Worm (Caenorhabditis elegans) whole organism, early embryonic: ENCODE results near the gene phat-6.

Experiments used
- F13C5.2 ChIP-seq: sonication (generic microtip); optimal IDR thresholded peaks from 2 replicates; lab custom pipeline; 2017; ENCODE audit warnings: mild to moderate bottlenecking, missing genetic modification characterization, inconsistent platforms, missing compliant biosample characterization
- aly-1 ChIP-seq: sonication (generic microtip); optimal IDR thresholded peaks from 2 replicates; lab custom pipeline; 2016; ENCODE audit warnings: missing genetic modification characterization, missing compliant biosample characterization
- ama-1 ChIP-seq: fragments of 150-350 bp; optimal IDR thresholded peaks from 2 replicates; lab custom pipeline; 2014
- flt-1 ChIP-seq: fragments of 200-800 bp; sonication (Bioruptor generic); IDR thresholded peaks from 2 replicates; pipeline ENCODE4 v1.3.6; 2022; ENCODE audit warnings: missing genetic modification characterization, missing compliant biosample characterization
- hmbx-1 ChIP-seq: sonication (generic microtip); optimal IDR thresholded peaks from 2 replicates; lab custom pipeline; 2016; ENCODE audit warnings: mild to moderate bottlenecking, missing genetic modification characterization, missing compliant biosample characterization
- pes-1 ChIP-seq: fragments of 200-800 bp; sonication (Bioruptor generic); IDR thresholded peaks from 2 replicates; pipeline ENCODE4 v1.3.6; 2022; ENCODE audit warnings: missing genetic modification reagents, missing genetic modification characterization, missing compliant biosample characterization
- sea-1 ChIP-seq: fragments of 200-800 bp; sonication (Bioruptor generic); conservative IDR thresholded peaks from 2 replicates; pipeline ENCODE4 v1.3.6; 2022; ENCODE audit warnings: missing genetic modification characterization, missing compliant biosample characterization
- tbx-37 ChIP-seq: fragments of 200-800 bp; sonication (Bioruptor generic); conservative IDR thresholded peaks from 2 replicates; pipeline ENCODE4 v1.3.6; 2022; ENCODE audit warnings: missing genetic modification reagents, missing genetic modification characterization, missing compliant biosample characterization
- tra-4 ChIP-seq: sonication (generic microtip); optimal IDR thresholded peaks from 2 replicates; lab custom pipeline; 2017; ENCODE audit warnings: missing genetic modification characterization, missing compliant biosample characterization

DNA sequence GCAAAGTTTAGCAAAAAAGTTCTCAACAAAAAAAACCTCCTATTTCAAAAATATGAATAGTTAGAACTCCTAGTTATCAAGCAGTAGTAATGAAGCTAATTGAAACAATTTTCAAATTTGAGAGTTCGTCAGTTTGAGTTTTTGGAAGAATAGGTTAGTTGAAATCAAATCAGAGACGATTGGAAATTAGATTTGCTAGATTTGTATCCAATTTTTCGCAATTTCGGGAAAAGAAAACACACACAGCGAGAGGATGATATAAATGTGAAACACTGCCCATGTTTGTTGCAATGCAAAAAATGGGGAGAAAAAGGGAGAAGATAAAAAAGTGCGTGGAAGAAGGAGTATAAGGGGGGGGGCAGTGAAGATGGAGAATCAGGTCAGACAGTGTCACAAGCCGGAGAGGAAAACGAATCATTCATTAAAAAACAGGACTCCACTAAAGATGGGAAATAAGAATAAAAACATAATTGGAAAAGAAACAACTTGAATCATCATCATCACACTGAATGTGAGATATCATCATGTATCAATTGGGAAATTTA, 31.1 kb upstream of the phat-6 start:
- TF ChIP-seq tbx-37 (GFP tag; lab: Robert Waterston, UW) = no peak
- no peak for TF ChIP-seq flt-1 (GFP tag; lab: Robert Waterston, UW)
- TF ChIP-seq pes-1 (GFP tag; lab: Robert Waterston, UW) = no peak
- TF ChIP-seq F13C5.2 (tag; lab: Kevin White, UChicago) = no peak
- no peak for TF ChIP-seq ama-1
- TF ChIP-seq hmbx-1 = no peak
- TF ChIP-seq sea-1 (GFP tag; lab: Robert Waterston, UW) = no peak
- no peak for TF ChIP-seq aly-1
- TF ChIP-seq tra-4 (tag; lab: Kevin White, UChicago) = no peak
